Fruit fly (Drosophila melanogaster) whole organism, embryonic: Measurements from ENCODE around the gene mRpS7.

ENCODE experiments used
- CG10321 ChIP-seq: fragments of 200-800 bp; sonication (Bioruptor generic); IDR thresholded peaks from 2 replicates; pipeline ENCODE4 v1.3.6; 2022; ENCODE audit warnings: missing biosample characterization, missing genetic modification characterization
- CG10959 ChIP-seq: fragments of 200-800 bp; sonication (Bioruptor generic); IDR thresholded peaks from 2 replicates; pipeline ENCODE4 v1.3.6; 2022; ENCODE audit warnings: missing biosample characterization, missing genetic modification characterization
- CG11247 ChIP-seq: fragments of 200-800 bp; sonication (Bioruptor generic); IDR thresholded peaks from 2 replicates; pipeline ENCODE4 v1.3.6; 2022; ENCODE audit warnings: missing biosample characterization, missing genetic modification characterization
- CG11560 ChIP-seq: fragments of 200-800 bp; sonication (Bioruptor generic); IDR thresholded peaks from 3 replicates; pipeline ENCODE4 v1.3.6; 2022; ENCODE audit warnings: missing biosample characterization, missing genetic modification characterization
- CG11723 ChIP-seq: fragments of 200-800 bp; sonication (Bioruptor generic); optimal IDR thresholded peaks from 2 replicates; lab custom pipeline; 2017; ENCODE audit warnings: missing biosample characterization, mild to moderate bottlenecking, missing genetic modification characterization
- CG12236 ChIP-seq: fragments of 200-800 bp; sonication (Bioruptor generic); optimal IDR thresholded peaks from 2 replicates; lab custom pipeline; 2016; ENCODE audit warnings: missing biosample characterization, missing genetic modification characterization
- CG1233 ChIP-seq: fragments of 200-800 bp; sonication (Bioruptor generic); optimal IDR thresholded peaks from 4 replicates; lab custom pipeline; 2018; ENCODE audit warnings: missing biosample characterization, mild to moderate bottlenecking, missing genetic modification characterization
- CG12391 ChIP-seq: fragments of 200-800 bp; sonication (Bioruptor generic); optimal IDR thresholded peaks from 3 replicates; lab custom pipeline; 2018; ENCODE audit warnings: missing biosample characterization, mild to moderate bottlenecking, missing genetic modification characterization, moderate library complexity
- CG12659 ChIP-seq: fragments of 200-800 bp; sonication (Bioruptor generic); optimal IDR thresholded peaks from 3 replicates; lab custom pipeline; 2017; ENCODE audit warnings: mild to moderate bottlenecking, missing biosample characterization, missing genetic modification reagents, missing genetic modification characterization
- CG13123 ChIP-seq: fragments of 200-800 bp; sonication (Bioruptor generic); optimal IDR thresholded peaks from 2 replicates; lab custom pipeline; 2016; ENCODE audit warnings: missing biosample characterization, missing genetic modification characterization
- CG15073 ChIP-seq: fragments of 200-800 bp; sonication (Bioruptor generic); optimal IDR thresholded peaks from 2 replicates; lab custom pipeline; 2016; ENCODE audit warnings: missing biosample characterization, missing genetic modification characterization
- CG1529 ChIP-seq: fragments of 200-800 bp; sonication (Bioruptor generic); optimal IDR thresholded peaks from 3 replicates; lab custom pipeline; 2018; ENCODE audit warnings: missing biosample characterization, missing genetic modification characterization
- CG16863 ChIP-seq: fragments of 200-800 bp; sonication (Bioruptor generic); optimal IDR thresholded peaks from 3 replicates; lab custom pipeline; 2016; ENCODE audit warnings: missing biosample characterization, missing genetic modification characterization
- CG17612 ChIP-seq: fragments of 200-800 bp; sonication (Bioruptor generic); IDR thresholded peaks from 2 replicates; pipeline ENCODE4 v1.3.6; 2022; ENCODE audit warnings: missing biosample characterization, missing genetic modification characterization
- CG2202 ChIP-seq: fragments of 200-800 bp; sonication (Bioruptor generic); optimal IDR thresholded peaks from 2 replicates; lab custom pipeline; 2018; ENCODE audit warnings: missing biosample characterization, mild to moderate bottlenecking, missing genetic modification characterization
- CG2678 ChIP-seq: fragments of 200-800 bp; sonication (Bioruptor generic); optimal IDR thresholded peaks from 3 replicates; lab custom pipeline; 2019; ENCODE audit warnings: missing biosample characterization, mild to moderate bottlenecking, missing genetic modification characterization, moderate library complexity
- CG31388 ChIP-seq: fragments of 200-800 bp; sonication (Bioruptor generic); optimal IDR thresholded peaks from 2 replicates; lab custom pipeline; 2016; ENCODE audit warnings: missing biosample characterization, missing genetic modification characterization
- CG31441 ChIP-seq: fragments of 200-800 bp; sonication (Bioruptor generic); IDR thresholded peaks from 2 replicates; pipeline ENCODE4 v1.3.6; 2022; ENCODE audit warnings: missing biosample characterization, missing genetic modification characterization
- CG3726 ChIP-seq: fragments of 200-800 bp; sonication (Bioruptor generic); IDR thresholded peaks from 3 replicates; pipeline ENCODE4, ENCODE4 v1.3.6; 2022; ENCODE audit warnings: missing biosample characterization, missing genetic modification characterization
- CG4617 ChIP-seq: fragments of 200-800 bp; sonication (Bioruptor generic); optimal IDR thresholded peaks from 3 replicates; lab custom pipeline; 2016; ENCODE audit warnings: missing biosample characterization, missing genetic modification characterization, borderline replicate concordance
- CG6175 ChIP-seq: fragments of 200-800 bp; sonication (Bioruptor generic); IDR thresholded peaks from 3 replicates; pipeline ENCODE4 v1.3.6; 2022; ENCODE audit warnings: missing biosample characterization, missing genetic modification characterization
- CTCF ChIP-seq: fragments of 200-800 bp; sonication (Bioruptor generic); optimal IDR thresholded peaks from 2 replicates; lab custom pipeline; 2017; ENCODE audit warnings: missing biosample characterization, mild to moderate bottlenecking, missing genetic modification characterization, moderate library complexity
- Chrac-16 ChIP-seq: fragments of 200-800 bp; sonication (Bioruptor generic); optimal IDR thresholded peaks from 3 replicates; lab custom pipeline; 2016; ENCODE audit warnings: missing biosample characterization, missing genetic modification characterization
- Fer2 ChIP-seq: fragments of 200-800 bp; sonication (Bioruptor generic); optimal IDR thresholded peaks from 2 replicates; lab custom pipeline; 2018; ENCODE audit warnings: missing biosample characterization, mild to moderate bottlenecking, missing genetic modification characterization, moderate library complexity
- HLHmδ ChIP-seq: fragments of 200-800 bp; sonication (Bioruptor generic); optimal IDR thresholded peaks from 2 replicates; lab custom pipeline; 2018; ENCODE audit warnings: missing biosample characterization, mild to moderate bottlenecking, missing genetic modification characterization, moderate library complexity
- Hr78 ChIP-seq, 2 experiments: fragments of 200-800 bp in 1 of 2; fragments of >200 bp in 1 of 2; sonication (Bioruptor generic) in 1 of 2; optimal IDR thresholded peaks; 2 replicates each; lab custom pipeline; 2017 to 2019; ENCODE audit warnings: missing biosample characterization in 2 of 2, missing genetic modification characterization in 2 of 2, mild to moderate bottlenecking in 1 of 2, moderate library complexity in 1 of 2
- Lpt ChIP-seq: fragments of >200 bp; optimal IDR thresholded peaks from 2 replicates; lab custom pipeline; 2018; ENCODE audit warnings: missing biosample characterization, missing genetic modification characterization
- Max ChIP-seq: fragments of 200-800 bp; sonication (Bioruptor generic); optimal IDR thresholded peaks from 2 replicates; lab custom pipeline; 2016; ENCODE audit warnings: missing biosample characterization, mild to moderate bottlenecking, missing genetic modification characterization
- Mes4 ChIP-seq: fragments of 200-800 bp; sonication (Bioruptor generic); optimal IDR thresholded peaks from 2 replicates; lab custom pipeline; 2016; ENCODE audit warnings: missing biosample characterization, missing genetic modification characterization
- Opbp ChIP-seq: fragments of 200-800 bp; sonication (Bioruptor generic); IDR thresholded peaks from 3 replicates; pipeline ENCODE4 v1.3.6; 2022; ENCODE audit warnings: missing biosample characterization, missing genetic modification characterization; ENCODE audit not compliant: partially characterized antibody
- Side ChIP-seq: fragments of 200-800 bp; sonication (Bioruptor generic); optimal IDR thresholded peaks from 2 replicates; lab custom pipeline; 2016; ENCODE audit warnings: missing biosample characterization, missing genetic modification characterization
- ab ChIP-seq: fragments of 200-800 bp; sonication (Bioruptor generic); optimal IDR thresholded peaks from 2 replicates; lab custom pipeline; 2016; ENCODE audit warnings: missing biosample characterization, missing genetic modification characterization
- abd-A ChIP-seq: fragments of 200-800 bp; sonication (Bioruptor generic); optimal IDR thresholded peaks from 3 replicates; lab custom pipeline; 2019; ENCODE audit warnings: missing biosample characterization, mild to moderate bottlenecking, missing genetic modification characterization, moderate library complexity
- amos ChIP-seq: fragments of 200-800 bp; sonication (Bioruptor generic); IDR thresholded peaks from 2 replicates; pipeline ENCODE4 v1.3.6; 2022; ENCODE audit warnings: missing biosample characterization, missing genetic modification characterization; ENCODE audit not compliant: partially characterized antibody
- cad ChIP-seq: fragments of >200 bp; optimal IDR thresholded peaks from 2 replicates; lab custom pipeline; 2017; ENCODE audit warnings: missing biosample characterization, missing genetic modification characterization
- chinmo ChIP-seq: fragments of 200-800 bp; sonication (Bioruptor generic); IDR thresholded peaks from 4 replicates; pipeline ENCODE4 v1.3.6; 2022; ENCODE audit warnings: missing biosample characterization, missing genetic modification characterization; ENCODE audit not compliant: partially characterized antibody
- chm ChIP-seq: fragments of 200-800 bp; sonication (Bioruptor generic); IDR thresholded peaks from 2 replicates; pipeline ENCODE4 v1.3.6; 2022; ENCODE audit warnings: missing biosample characterization, missing genetic modification characterization
- crc ChIP-seq: fragments of 200-800 bp; sonication (Bioruptor generic); optimal IDR thresholded peaks from 2 replicates; lab custom pipeline; 2016; ENCODE audit warnings: missing biosample characterization, missing genetic modification characterization
- disco-r ChIP-seq: fragments of 200-800 bp; sonication (Bioruptor generic); optimal IDR thresholded peaks from 2 replicates; lab custom pipeline; 2016; ENCODE audit warnings: missing biosample characterization, missing genetic modification characterization
- dpn ChIP-seq, 2 experiments: fragments of 200-800 bp; sonication (Bioruptor generic); optimal IDR thresholded peaks; 3 replicates each; lab custom pipeline; 2016; ENCODE audit warnings: missing biosample characterization in 2 of 2, missing genetic modification characterization in 2 of 2
- en ChIP-seq: fragments of 200-800 bp; sonication (Bioruptor generic); optimal IDR thresholded peaks from 2 replicates; lab custom pipeline; 2016; ENCODE audit warnings: missing biosample characterization, missing genetic modification characterization
- eve ChIP-seq, 2 experiments: fragments of >200 bp; optimal IDR thresholded peaks; 2 replicates each; lab custom pipeline; 2017; ENCODE audit warnings: missing biosample characterization in 2 of 2, missing genetic modification characterization in 2 of 2
- fd3F ChIP-seq: fragments of 200-800 bp; sonication (Bioruptor generic); optimal IDR thresholded peaks from 2 replicates; lab custom pipeline; 2018; ENCODE audit warnings: missing biosample characterization, mild to moderate bottlenecking, missing genetic modification characterization, moderate library complexity
- grn ChIP-seq: fragments of 200-800 bp; sonication (Bioruptor generic); optimal IDR thresholded peaks from 3 replicates; lab custom pipeline; 2017; ENCODE audit warnings: missing biosample characterization, missing genetic modification characterization
- nerfin-1 ChIP-seq: fragments of 200-800 bp; sonication (Bioruptor generic); optimal IDR thresholded peaks from 3 replicates; lab custom pipeline; 2019; ENCODE audit warnings: missing biosample characterization, mild to moderate bottlenecking, missing genetic modification characterization, moderate library complexity
- nom ChIP-seq: fragments of 200-800 bp; sonication (Bioruptor generic); optimal IDR thresholded peaks from 2 replicates; lab custom pipeline; 2017; ENCODE audit warnings: missing biosample characterization, missing genetic modification characterization, mild to moderate bottlenecking, moderate library complexity, missing genetic modification reagents
- pfk ChIP-seq: fragments of 200-800 bp; sonication (Bioruptor generic); optimal IDR thresholded peaks from 2 replicates; lab custom pipeline; 2018; ENCODE audit warnings: missing biosample characterization, mild to moderate bottlenecking, missing genetic modification characterization, moderate library complexity
- tgo ChIP-seq: fragments of 200-800 bp; sonication (Bioruptor generic); IDR thresholded peaks from 3 replicates; pipeline ENCODE4 v1.3.6; 2022; ENCODE audit warnings: missing biosample characterization, missing genetic modification characterization
- tup ChIP-seq: fragments of 200-800 bp; sonication (Bioruptor generic); optimal IDR thresholded peaks from 2 replicates; lab custom pipeline; 2016; ENCODE audit warnings: missing biosample characterization, mild to moderate bottlenecking, missing genetic modification characterization, moderate library complexity
- vvl ChIP-seq: fragments of 200-800 bp; sonication (Bioruptor generic); IDR thresholded peaks from 2 replicates; pipeline ENCODE4 v1.3.6; 2022; ENCODE audit warnings: missing biosample characterization, missing genetic modification characterization
- wek ChIP-seq: fragments of 200-800 bp; sonication (Bioruptor generic); optimal IDR thresholded peaks from 3 replicates; lab custom pipeline; 2018; ENCODE audit warnings: missing biosample characterization, mild to moderate bottlenecking, missing genetic modification characterization, moderate library complexity

Gene mRpS7

DNA sequence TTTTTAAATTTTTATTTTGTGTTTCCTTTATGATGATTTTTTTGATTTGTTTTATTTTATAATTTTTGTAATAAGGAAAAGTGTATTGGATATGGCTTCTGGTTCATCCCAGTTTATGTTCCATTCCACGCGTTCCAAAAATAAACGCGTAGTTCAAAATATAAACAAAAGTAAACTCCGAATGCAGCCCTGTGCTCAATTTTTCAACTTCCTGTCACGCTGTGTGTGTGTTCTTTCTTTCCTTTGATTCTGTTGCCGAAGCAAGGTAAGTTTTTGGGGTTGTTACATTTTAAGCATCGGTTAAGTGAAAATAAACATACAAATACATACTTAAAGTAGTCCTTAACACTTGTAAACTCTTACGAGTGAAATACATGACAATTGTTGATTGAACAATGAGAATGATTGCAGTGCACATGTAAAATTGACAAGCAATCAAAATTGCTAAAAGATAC, 21.7 kb downstream of the mRpS7 start, which contains the start of the genes Ip259 and RpS27A (continued):
- TF ChIP-seq CG12659 (GFP tag; lab: Kevin White, UChicago) (peak; percentile 90), Side (peak; percentile 75), cad (GFP tag; lab: Kevin White, UChicago) (no peak), CG12236 (peak; percentile 9), CG2678 (tag; lab: Kevin White, UChicago) (no peak), CG11560 (tag; lab: Robert Waterston, UW) (no peak), amos (peak; percentile 38; the same call in 1 of the 2 replicates), dpn (GFP tag; optimal IDR thresholded peaks at IDR 0.05; lab: Kevin White, UChicago) (peak; percentile 30 to 82), ab (GFP tag; lab: Kevin White, UChicago) (no peak), CG31388 (GFP tag; lab: Kevin White, UChicago) (no peak), CG10321 (peak; percentile 44; the same call in 1 of the 2 replicates), CG17612 (GFP tag; lab: Robert Waterston, UW) (no peak), Chrac-16 (GFP tag; lab: Kevin White, UChicago) (peak; percentile 52), Lpt (GFP tag; lab: Kevin White, UChicago) (no peak), vvl (peak; percentile 87), CG1233 (GFP tag; lab: Kevin White, UChicago) (peak; percentile 89), Opbp (GFP tag; lab: Robert Waterston, UW) (no peak; the same call in 2 of the 3 replicates), CG31441 (GFP tag; lab: Robert Waterston, UW) (no peak; the same call in 1 of the 2 replicates), eve (GFP tag; optimal IDR thresholded peaks at IDR 0.05; lab: Kevin White, UChicago) (peak in 1 of 2 experiments; percentile 77), CG15073 (GFP tag; lab: Kevin White, UChicago) (no peak), CG1529 (GFP tag; lab: Kevin White, UChicago) (peak; percentile 55), Fer2 (tag; lab: Kevin White, UChicago) (peak; percentile 62), disco-r (GFP tag; lab: Kevin White, UChicago) (peak; percentile 43), CG4617 (GFP tag; lab: Kevin White, UChicago) (peak; percentile 46), grn (GFP tag; lab: Kevin White, UChicago) (no peak), abd-A (tag; lab: Kevin White, UChicago) (no peak), chm (peak; percentile 86; the same call in 1 of the 2 replicates), crc (GFP tag; lab: Kevin White, UChicago) (peak; percentile 56), CTCF (no peak), nerfin-1 (tag; lab: Kevin White, UChicago) (peak; percentile 59), en (GFP tag; lab: Kevin White, UChicago) (peak; percentile 63), fd3F (GFP tag; lab: Kevin White, UChicago) (peak; percentile 58), CG2202 (tag; lab: Kevin White, UChicago) (peak; percentile 57), HLHmδ (GFP tag; lab: Kevin White, UChicago) (peak; percentile 86), tgo (GFP tag; lab: Robert Waterston, UW) (peak; percentile 55), CG16863 (GFP tag; lab: Kevin White, UChicago) (peak; percentile 47), pfk (GFP tag; lab: Kevin White, UChicago) (peak; percentile 96), CG13123 (GFP tag; lab: Kevin White, UChicago) (peak; percentile 30), Max (peak; percentile 86), CG3726 (GFP tag; lab: Robert Waterston, UW) (no peak), Hr78 (GFP tag; optimal IDR thresholded peaks at IDR 0.05; lab: Kevin White, UChicago) (no peak), nom (peak; percentile 83), CG11247 (peak; percentile 68), tup (GFP tag; lab: Kevin White, UChicago) (no peak), CG11723 (GFP tag; lab: Kevin White, UChicago) (peak; percentile 98), chinmo (no peak), CG12391 (tag; lab: Kevin White, UChicago) (peak; percentile 68), wek (GFP tag; lab: Kevin White, UChicago) (peak; percentile 84), CG6175 (GFP tag; lab: Robert Waterston, UW) (no peak), Mes4 (GFP tag; lab: Kevin White, UChicago) (peak; percentile 87), CG10959 (peak; percentile 41; the same call in 1 of the 2 replicates)
